Worm (Caenorhabditis elegans) whole organism, L2 larva: Measurements from ENCODE around the gene K10D11.6.

Experiments
- ceh-82 ChIP-seq: fragments of 150-350 bp; optimal IDR thresholded peaks from 2 replicates; lab custom pipeline; 2014; ENCODE audit warnings: missing biosample characterization, missing genetic modification characterization
- nhr-12 ChIP-seq: fragments of 150-350 bp; optimal IDR thresholded peaks from 2 replicates; lab custom pipeline; 2014; ENCODE audit warnings: missing biosample characterization, missing genetic modification characterization

- no peak for TF ChIP-seq nhr-12
- TF ChIP-seq ceh-82 (tag; lab: Kevin White, UChicago): no peak
These were observed 24.6 kb upstream of the K10D11.6 start for ce11 chrIV:13013711-13014341.
